Worm (Caenorhabditis elegans) whole organism, late embryonic: Measurements from ENCODE around the gene wdr-31.

ENCODE experiments used
- ama-1 ChIP-seq: fragments of 150-350 bp; optimal IDR thresholded peaks from 2 replicates; lab custom pipeline; 2014
- dve-1 ChIP-seq: sonication (generic microtip); optimal IDR thresholded peaks from 2 replicates; lab custom pipeline; 2017; ENCODE audit warnings: antibody characterized with exemption, mild to moderate bottlenecking, missing genetic modification characterization, missing compliant biosample characterization
- fkh-10 ChIP-seq: fragments of 150-350 bp; optimal IDR thresholded peaks from 2 replicates; lab custom pipeline; 2014; ENCODE audit warnings: missing biosample characterization, missing genetic modification reagents, missing genetic modification characterization
- hlh-8 ChIP-seq: sonication (generic microtip); optimal IDR thresholded peaks from 2 replicates; lab custom pipeline; 2016; ENCODE audit warnings: missing genotype, missing genetic modification characterization, missing compliant biosample characterization
- nfya-1 ChIP-seq: sonication (generic microtip); optimal IDR thresholded peaks from 2 replicates; lab custom pipeline; 2017; ENCODE audit warnings: missing genetic modification characterization, mild to moderate bottlenecking, missing compliant biosample characterization, antibody characterized with exemption, moderate library complexity
- nhr-11 ChIP-seq: fragments of 150-350 bp; optimal IDR thresholded peaks from 2 replicates; lab custom pipeline; 2014; ENCODE audit warnings: missing biosample characterization, missing genetic modification characterization
- odd-2 ChIP-seq: sonication (generic microtip); optimal IDR thresholded peaks from 2 replicates; lab custom pipeline; 2017; ENCODE audit warnings: antibody characterized with exemption, mild to moderate bottlenecking, missing genetic modification characterization, missing compliant biosample characterization
- ttx-3 ChIP-seq: sonication (generic microtip); optimal IDR thresholded peaks from 2 replicates; lab custom pipeline; 2016; ENCODE audit warnings: missing genetic modification reagents, missing genetic modification characterization, missing compliant biosample characterization

DNA sequence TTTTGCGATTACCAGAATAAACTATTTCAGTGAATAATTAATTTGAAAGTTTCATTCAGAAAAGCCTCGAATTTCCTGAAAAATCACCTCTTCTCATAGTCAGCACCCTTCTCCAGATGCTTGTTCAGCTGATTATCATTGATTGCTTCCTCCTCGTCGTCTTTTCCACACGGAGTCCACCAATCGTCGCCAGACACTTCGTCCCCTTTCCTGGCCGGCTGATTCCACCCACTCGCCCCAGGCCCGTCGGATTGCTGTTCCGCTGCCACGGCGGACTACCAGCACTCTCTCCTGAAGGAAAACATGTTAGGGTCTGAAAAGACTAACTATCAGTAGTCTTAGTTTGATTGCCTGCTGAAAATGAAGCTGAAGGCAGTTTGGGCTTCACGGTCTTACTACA, 45.7 kb upstream of the wdr-31 start:
- TF ChIP-seq fkh-10 (GFP tag; lab: Kevin White, UChicago) (no peak), hlh-8 (tag; lab: Kevin White, UChicago) (no peak), ama-1 (lab: Kevin White, UChicago) (no peak), nfya-1 (tag; lab: Kevin White, UChicago) (no peak), odd-2 (tag; lab: Kevin White, UChicago) (no peak), dve-1 (no peak), ttx-3 (tag; lab: Kevin White, UChicago) (no peak), nhr-11 (tag; lab: Kevin White, UChicago) (no peak)
